Fruit fly (Drosophila melanogaster) whole organism, embryonic: Measurements from ENCODE around the gene ND-MNLL.

Source experiments
- Atf-2 ChIP-seq: fragments of 200-800 bp; sonication (Bioruptor generic); optimal IDR thresholded peaks from 2 replicates; lab custom pipeline; 2016; ENCODE audit warnings: missing biosample characterization, missing genetic modification characterization
- C15 ChIP-seq: fragments of 200-800 bp; sonication (Bioruptor generic); IDR thresholded peaks from 3 replicates; pipeline ENCODE4 v1.3.6; 2022; ENCODE audit warnings: missing biosample characterization, missing genetic modification characterization
- CG10366 ChIP-seq: fragments of 200-800 bp; sonication (Bioruptor generic); IDR thresholded peaks from 2 replicates; pipeline ENCODE4 v1.3.6; 2022; ENCODE audit warnings: missing biosample characterization, missing genetic modification characterization
- CG10462 ChIP-seq: fragments of 200-800 bp; sonication (Bioruptor generic); optimal IDR thresholded peaks from 2 replicates; lab custom pipeline; 2016; ENCODE audit warnings: missing biosample characterization, missing genetic modification characterization
- CG10565 ChIP-seq: fragments of 200-800 bp; sonication (Bioruptor generic); optimal IDR thresholded peaks from 3 replicates; lab custom pipeline; 2016; ENCODE audit warnings: missing biosample characterization, mild to moderate bottlenecking, missing genetic modification characterization
- CG11085 ChIP-seq: fragments of 200-800 bp; sonication (Bioruptor generic); IDR thresholded peaks from 2 replicates; pipeline ENCODE4 v1.3.6; 2022; ENCODE audit warnings: missing biosample characterization, missing genetic modification characterization
- CG12155 ChIP-seq: fragments of 200-800 bp; sonication (Bioruptor generic); optimal IDR thresholded peaks from 3 replicates; lab custom pipeline; 2016; ENCODE audit warnings: missing biosample characterization, missing genetic modification characterization
- CG14860 ChIP-seq: fragments of 200-800 bp; sonication (Bioruptor generic); IDR thresholded peaks from 3 replicates; pipeline ENCODE4 v1.3.6; 2022; ENCODE audit warnings: missing biosample characterization, missing genetic modification characterization; ENCODE audit not compliant: partially characterized antibody
- CG15514 ChIP-seq: fragments of 200-800 bp; sonication (Bioruptor generic); optimal IDR thresholded peaks from 3 replicates; lab custom pipeline; 2017; ENCODE audit warnings: missing biosample characterization, missing genetic modification characterization, mild to moderate bottlenecking, moderate library complexity, missing genetic modification reagents
- CG18764 ChIP-seq: fragments of 200-800 bp; sonication (Bioruptor generic); optimal IDR thresholded peaks from 3 replicates; lab custom pipeline; 2016; ENCODE audit warnings: missing biosample characterization, missing genetic modification characterization
- CG2116 ChIP-seq: fragments of 200-800 bp; sonication (Bioruptor generic); optimal IDR thresholded peaks from 3 replicates; lab custom pipeline; 2018; ENCODE audit warnings: missing biosample characterization, mild to moderate bottlenecking, missing genetic modification characterization
- CG2712 ChIP-seq: fragments of 200-800 bp; optimal IDR thresholded peaks from 3 replicates; lab custom pipeline; 2019; ENCODE audit warnings: missing biosample characterization, mild to moderate bottlenecking, missing genetic modification characterization, moderate library complexity
- CG30431 ChIP-seq: fragments of 200-800 bp; sonication (Bioruptor generic); optimal IDR thresholded peaks from 2 replicates; lab custom pipeline; 2017; ENCODE audit warnings: missing biosample characterization, missing genetic modification characterization
- CG32767 ChIP-seq: fragments of 200-800 bp; sonication (Bioruptor generic); IDR thresholded peaks from 2 replicates; pipeline ENCODE4 v1.3.6; 2022; ENCODE audit warnings: missing biosample characterization, missing genetic modification characterization
- CG32772 ChIP-seq: fragments of 200-800 bp; sonication (Bioruptor generic); IDR thresholded peaks from 2 replicates; pipeline ENCODE4 v1.3.6; 2022; ENCODE audit warnings: missing biosample characterization, missing genetic modification characterization
- CG3407 ChIP-seq: fragments of 200-800 bp; sonication (Bioruptor generic); optimal IDR thresholded peaks from 2 replicates; lab custom pipeline; 2018; ENCODE audit warnings: missing biosample characterization, mild to moderate bottlenecking, missing genetic modification characterization
- CG6175 ChIP-seq: fragments of 200-800 bp; sonication (Bioruptor generic); IDR thresholded peaks from 3 replicates; pipeline ENCODE4 v1.3.6; 2022; ENCODE audit warnings: missing biosample characterization, missing genetic modification characterization
- CG9215 ChIP-seq: fragments of 200-800 bp; sonication (Bioruptor generic); IDR thresholded peaks from 2 replicates; pipeline ENCODE4 v1.3.6; 2022; ENCODE audit warnings: missing biosample characterization, missing genetic modification characterization
- Dip2 ChIP-seq: fragments of 200-800 bp; sonication (Bioruptor generic); IDR thresholded peaks from 2 replicates; pipeline ENCODE4 v1.3.6; 2022; ENCODE audit warnings: missing biosample characterization, missing genetic modification characterization
- Dll ChIP-seq: fragments of 200-800 bp; sonication (Bioruptor generic); IDR thresholded peaks from 4 replicates; pipeline ENCODE4 v1.3.6; 2022; ENCODE audit warnings: missing biosample characterization, missing genetic modification characterization; ENCODE audit not compliant: partially characterized antibody
- Doc2 ChIP-seq: fragments of 200-800 bp; sonication (Bioruptor generic); IDR thresholded peaks from 2 replicates; pipeline ENCODE4 v1.3.6; 2022; ENCODE audit warnings: missing biosample characterization, missing genetic modification characterization
- Dref ChIP-seq: fragments of 200-800 bp; sonication (Bioruptor generic); IDR thresholded peaks from 2 replicates; pipeline ENCODE4 v1.3.6; 2022; ENCODE audit warnings: missing biosample characterization, missing genetic modification characterization
- E2f2 ChIP-seq: fragments of 200-800 bp; sonication (Bioruptor generic); IDR thresholded peaks from 2 replicates; pipeline ENCODE4 v1.3.6; 2022; ENCODE audit warnings: missing biosample characterization, missing genetic modification characterization
- ERR ChIP-seq: fragments of 200-800 bp; sonication (Bioruptor generic); optimal IDR thresholded peaks from 2 replicates; lab custom pipeline; 2016; ENCODE audit warnings: missing biosample characterization, missing genetic modification characterization
- Fer2 ChIP-seq: fragments of 200-800 bp; sonication (Bioruptor generic); optimal IDR thresholded peaks from 2 replicates; lab custom pipeline; 2018; ENCODE audit warnings: missing biosample characterization, mild to moderate bottlenecking, missing genetic modification characterization, moderate library complexity
- Hmr ChIP-seq: fragments of 200-800 bp; sonication (Bioruptor generic); optimal IDR thresholded peaks from 3 replicates; lab custom pipeline; 2017; ENCODE audit warnings: mild to moderate bottlenecking, missing biosample characterization, missing genetic modification reagents, missing genetic modification characterization
- Hmx ChIP-seq: fragments of 200-800 bp; sonication (Bioruptor generic); optimal IDR thresholded peaks from 2 replicates; lab custom pipeline; 2016; ENCODE audit warnings: missing biosample characterization, missing genetic modification characterization
- NFAT ChIP-seq: fragments of 200-800 bp; sonication (Bioruptor generic); IDR thresholded peaks from 2 replicates; pipeline ENCODE4 v1.3.6; 2022; ENCODE audit warnings: missing biosample characterization, missing genetic modification characterization
- Nf-YC ChIP-seq: fragments of 200-800 bp; optimal IDR thresholded peaks from 3 replicates; lab custom pipeline; 2019; ENCODE audit warnings: missing biosample characterization, mild to moderate bottlenecking, missing genetic modification characterization, moderate library complexity
- ab ChIP-seq: fragments of 200-800 bp; sonication (Bioruptor generic); optimal IDR thresholded peaks from 2 replicates; lab custom pipeline; 2016; ENCODE audit warnings: missing biosample characterization, missing genetic modification characterization
- ato ChIP-seq: fragments of 200-800 bp; sonication (Bioruptor generic); IDR thresholded peaks from 2 replicates; pipeline ENCODE4 v1.3.6; 2022; ENCODE audit warnings: missing biosample characterization, missing genetic modification characterization; ENCODE audit not compliant: partially characterized antibody
- az2 ChIP-seq: fragments of 200-800 bp; sonication (Bioruptor generic); optimal IDR thresholded peaks from 3 replicates; lab custom pipeline; 2016; ENCODE audit warnings: missing biosample characterization, missing genetic modification characterization
- chif ChIP-seq, 2 experiments: fragments of 200-800 bp; sonication (Bioruptor generic); optimal IDR thresholded peaks; 3 replicates each; lab custom pipeline; 2016; ENCODE audit warnings: missing biosample characterization in 2 of 2, missing genetic modification characterization in 2 of 2
- croc ChIP-seq: fragments of 200-800 bp; sonication (Bioruptor generic); conservative IDR thresholded peaks from 3 replicates; pipeline ENCODE4 v1.3.6; 2022; ENCODE audit warnings: missing biosample characterization, missing genetic modification characterization
- cwo ChIP-seq: fragments of 200-800 bp; sonication (Bioruptor generic); optimal IDR thresholded peaks from 3 replicates; lab custom pipeline; 2017; ENCODE audit warnings: missing biosample characterization, missing genetic modification characterization, mild to moderate bottlenecking, moderate library complexity, missing genetic modification reagents
- ems ChIP-seq: fragments of 200-800 bp; sonication (Bioruptor generic); optimal IDR thresholded peaks from 3 replicates; lab custom pipeline; 2016; ENCODE audit warnings: missing biosample characterization, missing genetic modification characterization
- ftz-f1 ChIP-seq: fragments of 200-800 bp; sonication (Bioruptor generic); optimal IDR thresholded peaks from 2 replicates; lab custom pipeline; 2016; ENCODE audit warnings: missing biosample characterization, missing genetic modification characterization
- gsb ChIP-seq: fragments of 200-800 bp; sonication (Bioruptor generic); IDR thresholded peaks from 2 replicates; pipeline ENCODE4 v1.3.6; 2022; ENCODE audit warnings: missing biosample characterization, missing genetic modification characterization
- jing ChIP-seq: fragments of 200-800 bp; sonication (Bioruptor generic); optimal IDR thresholded peaks from 2 replicates; lab custom pipeline; 2018; ENCODE audit warnings: missing biosample characterization, mild to moderate bottlenecking, missing genetic modification characterization
- lab ChIP-seq: fragments of 200-800 bp; sonication (Bioruptor generic); optimal IDR thresholded peaks from 3 replicates; lab custom pipeline; 2017; ENCODE audit warnings: missing biosample characterization, missing genetic modification characterization, mild to moderate bottlenecking, moderate library complexity, missing genetic modification reagents
- lmd ChIP-seq: fragments of 200-800 bp; sonication (Bioruptor generic); IDR thresholded peaks from 2 replicates; pipeline ENCODE4 v1.3.6; 2022; ENCODE audit warnings: missing biosample characterization, missing genetic modification characterization
- mld ChIP-seq: fragments of 200-800 bp; sonication (Bioruptor generic); IDR thresholded peaks from 3 replicates; pipeline ENCODE4 v1.3.6; 2022; ENCODE audit warnings: missing biosample characterization, missing genetic modification characterization; ENCODE audit not compliant: partially characterized antibody
- phol ChIP-seq: fragments of 200-800 bp; sonication (Bioruptor generic); optimal IDR thresholded peaks from 3 replicates; lab custom pipeline; 2018; ENCODE audit warnings: missing biosample characterization, mild to moderate bottlenecking, missing genetic modification characterization, moderate library complexity
- row ChIP-seq: fragments of 200-800 bp; sonication (Bioruptor generic); IDR thresholded peaks from 3 replicates; pipeline ENCODE4 v1.3.6; 2022; ENCODE audit warnings: missing biosample characterization, missing genetic modification characterization
- slou ChIP-seq: fragments of 200-800 bp; sonication (Bioruptor generic); optimal IDR thresholded peaks from 3 replicates; lab custom pipeline; 2016; ENCODE audit warnings: missing biosample characterization, missing genetic modification characterization
- tin ChIP-seq: fragments of 200-800 bp; sonication (Bioruptor generic); optimal IDR thresholded peaks from 3 replicates; lab custom pipeline; 2016; ENCODE audit warnings: missing biosample characterization, missing genetic modification characterization
- tio ChIP-seq: fragments of 200-800 bp; sonication (Bioruptor generic); optimal IDR thresholded peaks from 2 replicates; lab custom pipeline; 2017; ENCODE audit warnings: missing biosample characterization, missing genetic modification characterization, inconsistent platforms
- trem ChIP-seq: fragments of 200-800 bp; optimal IDR thresholded peaks from 3 replicates; lab custom pipeline; 2019; ENCODE audit warnings: missing biosample characterization, mild to moderate bottlenecking, missing genetic modification characterization, moderate library complexity
- tup ChIP-seq: fragments of 200-800 bp; sonication (Bioruptor generic); optimal IDR thresholded peaks from 2 replicates; lab custom pipeline; 2016; ENCODE audit warnings: missing biosample characterization, mild to moderate bottlenecking, missing genetic modification characterization, moderate library complexity
- twi ChIP-seq: fragments of 200-800 bp; optimal IDR thresholded peaks from 2 replicates; lab custom pipeline; 2019; ENCODE audit warnings: missing biosample characterization, mild to moderate bottlenecking, missing genetic modification characterization, moderate library complexity
- zen2 ChIP-seq: fragments of 200-800 bp; sonication (Bioruptor generic); IDR thresholded peaks from 3 replicates; pipeline ENCODE4 v1.3.6; 2022; ENCODE audit warnings: missing biosample characterization, missing genetic modification characterization; ENCODE audit not compliant: partially characterized antibody

ND-MNLL gene

dm6 chrX:7934679-7935078 lies 41.1 kb upstream of the ND-MNLL start, which contains the start of gene RpS14b (continued):
- peak; percentile 60 for TF ChIP-seq E2f2 (GFP tag; lab: Robert Waterston, UW)
- TF ChIP-seq CG6175 (GFP tag; lab: Robert Waterston, UW) = peak; percentile 60; the same call in 1 of the 3 replicates
- peak; percentile 17 for TF ChIP-seq CG2712
- TF ChIP-seq Hmx (GFP tag; lab: Kevin White, UChicago) = no peak
- TF ChIP-seq CG9215 (GFP tag; lab: Robert Waterston, UW) = no peak
- peak; percentile 58 for TF ChIP-seq CG10366
- no peak for TF ChIP-seq twi (tag; lab: Kevin White, UChicago)
- TF ChIP-seq CG18764 = peak; percentile 31
- TF ChIP-seq CG2116 (GFP tag; lab: Kevin White, UChicago) = peak; percentile 98
- TF ChIP-seq Fer2 (tag; lab: Kevin White, UChicago) = peak; percentile 38
- peak; percentile 79 for TF ChIP-seq CG15514 (GFP tag; lab: Kevin White, UChicago)
- TF ChIP-seq Dll (GFP tag; lab: Robert Waterston, UW) = peak; percentile 70
- peak; percentile 40 for TF ChIP-seq CG3407 (GFP tag; lab: Kevin White, UChicago)
- TF ChIP-seq ERR (GFP tag; lab: Kevin White, UChicago) = peak; percentile 19
- TF ChIP-seq chif (GFP tag; optimal IDR thresholded peaks at IDR 0.05; lab: Kevin White, UChicago) = peak; percentile 5 to 52
- TF ChIP-seq zen2 (GFP tag; lab: Robert Waterston, UW) = peak; percentile 62; the same call in 1 of the 3 replicates
- no peak for TF ChIP-seq CG12155 (GFP tag; lab: Kevin White, UChicago)
- TF ChIP-seq tup = no peak
- peak; percentile 51; the same call in 1 of the 2 replicates for TF ChIP-seq CG32767 (GFP tag; lab: Robert Waterston, UW)
- TF ChIP-seq lab = peak; percentile 87
- no peak; the same call in 1 of the 2 replicates for TF ChIP-seq lmd
- no peak for TF ChIP-seq Atf-2 (GFP tag; lab: Kevin White, UChicago)
- TF ChIP-seq row (GFP tag; lab: Robert Waterston, UW) = peak; percentile 53
- peak; percentile 88 for TF ChIP-seq Dref (GFP tag; lab: Robert Waterston, UW)
- TF ChIP-seq slou (GFP tag; lab: Kevin White, UChicago) = peak; percentile 39
- peak; percentile 68 for TF ChIP-seq CG11085 (GFP tag; lab: Robert Waterston, UW)
- TF ChIP-seq ab (GFP tag; lab: Kevin White, UChicago) = peak; percentile 3
- peak; percentile 60 for TF ChIP-seq CG32772 (GFP tag; lab: Robert Waterston, UW)
- TF ChIP-seq Dip2 (GFP tag; lab: Robert Waterston, UW) = no peak
- peak; percentile 41 for TF ChIP-seq ems (GFP tag; lab: Kevin White, UChicago)
- no peak for TF ChIP-seq croc
- TF ChIP-seq phol (tag; lab: Kevin White, UChicago) = peak; percentile 59
- no peak for TF ChIP-seq jing (GFP tag; lab: Kevin White, UChicago)
- TF ChIP-seq gsb (GFP tag; lab: Robert Waterston, UW) = peak; percentile 51; the same call in 1 of the 2 replicates
- no peak for TF ChIP-seq az2
- no peak for TF ChIP-seq CG10565 (GFP tag; lab: Kevin White, UChicago)
- no peak for TF ChIP-seq CG30431
- peak; percentile 77 for TF ChIP-seq ato (GFP tag; lab: Robert Waterston, UW)
- TF ChIP-seq NFAT (GFP tag; lab: Robert Waterston, UW) = peak; percentile 82
- TF ChIP-seq tin = peak; percentile 45
- TF ChIP-seq Hmr = peak; percentile 85
- TF ChIP-seq Nf-YC = peak; percentile 69
- peak; percentile 61; the same call in 1 of the 3 replicates for TF ChIP-seq C15 (GFP tag; lab: Robert Waterston, UW)
- TF ChIP-seq tio (GFP tag; lab: Kevin White, UChicago) = no peak
- peak; percentile 35 for TF ChIP-seq cwo (GFP tag; lab: Kevin White, UChicago)
- TF ChIP-seq trem (tag; lab: Kevin White, UChicago) = peak; percentile 51
- peak; percentile 52; the same call in 2 of the 3 replicates for TF ChIP-seq mld
- TF ChIP-seq ftz-f1 (GFP tag; lab: Kevin White, UChicago) = no peak
- no peak for TF ChIP-seq CG10462 (GFP tag; lab: Kevin White, UChicago)
- TF ChIP-seq CG14860 (GFP tag; lab: Robert Waterston, UW) = peak; percentile 55; the same call in 2 of the 3 replicates
- TF ChIP-seq Doc2 = no peak
